Fruit fly (Drosophila melanogaster) whole organism, embryonic: ENCODE results near the gene Tmtc4.

ENCODE experiments used
- Atf3 ChIP-seq: fragments of 200-800 bp; sonication (Bioruptor generic); optimal IDR thresholded peaks from 3 replicates; lab custom pipeline; 2016; ENCODE audit warnings: missing biosample characterization, missing genetic modification characterization
- CG10321 ChIP-seq: fragments of 200-800 bp; sonication (Bioruptor generic); IDR thresholded peaks from 2 replicates; pipeline ENCODE4 v1.3.6; 2022; ENCODE audit warnings: missing biosample characterization, missing genetic modification characterization
- CG11398 ChIP-seq: fragments of 200-800 bp; sonication (Bioruptor generic); optimal IDR thresholded peaks from 2 replicates; lab custom pipeline; 2016; ENCODE audit warnings: missing biosample characterization, missing genetic modification characterization
- CG12299 ChIP-seq: fragments of 200-800 bp; sonication (Bioruptor generic); optimal IDR thresholded peaks from 2 replicates; lab custom pipeline; 2018; ENCODE audit warnings: missing biosample characterization, mild to moderate bottlenecking, missing genetic modification characterization
- CG13424 ChIP-seq: fragments of 200-800 bp; sonication (Bioruptor generic); optimal IDR thresholded peaks from 2 replicates; lab custom pipeline; 2019; ENCODE audit warnings: missing biosample characterization, mild to moderate bottlenecking, missing genetic modification characterization, moderate library complexity
- CG16779 ChIP-seq: fragments of 200-800 bp; sonication (Bioruptor generic); IDR thresholded peaks from 2 replicates; pipeline ENCODE4 v1.3.6; 2022; ENCODE audit warnings: missing biosample characterization, missing genetic modification characterization
- CG17186 ChIP-seq: fragments of 200-800 bp; sonication (Bioruptor generic); optimal IDR thresholded peaks from 3 replicates; lab custom pipeline; 2017; ENCODE audit warnings: missing biosample characterization, missing genetic modification reagents, missing genetic modification characterization
- CG17328 ChIP-seq: fragments of 200-800 bp; sonication (Bioruptor generic); IDR thresholded peaks from 2 replicates; pipeline ENCODE4 v1.3.6; 2022; ENCODE audit warnings: missing biosample characterization, missing genetic modification characterization
- CG17359 ChIP-seq: fragments of 200-800 bp; sonication (Bioruptor generic); optimal IDR thresholded peaks from 3 replicates; lab custom pipeline; 2018; ENCODE audit warnings: missing biosample characterization, mild to moderate bottlenecking, missing genetic modification characterization, moderate library complexity
- CG2120 ChIP-seq: fragments of 200-800 bp; sonication (Bioruptor generic); optimal IDR thresholded peaks from 3 replicates; lab custom pipeline; 2016; ENCODE audit warnings: missing biosample characterization, missing genetic modification characterization
- CG31224 ChIP-seq: fragments of 200-800 bp; sonication (Bioruptor generic); IDR thresholded peaks from 2 replicates; pipeline ENCODE4 v1.3.6; 2022; ENCODE audit warnings: missing biosample characterization, missing genetic modification characterization
- CG3838 ChIP-seq: fragments of 200-800 bp; sonication (Bioruptor generic); optimal IDR thresholded peaks from 3 replicates; lab custom pipeline; 2016; ENCODE audit warnings: missing biosample characterization, missing genetic modification characterization
- CG4617 ChIP-seq: fragments of 200-800 bp; sonication (Bioruptor generic); optimal IDR thresholded peaks from 3 replicates; lab custom pipeline; 2016; ENCODE audit warnings: missing biosample characterization, missing genetic modification characterization, borderline replicate concordance
- CG4854 ChIP-seq: fragments of 200-800 bp; sonication (Bioruptor generic); optimal IDR thresholded peaks from 2 replicates; lab custom pipeline; 2016; ENCODE audit warnings: missing biosample characterization, missing genetic modification characterization, inconsistent platforms
- CG7786 ChIP-seq: fragments of 200-800 bp; sonication (Bioruptor generic); optimal IDR thresholded peaks from 2 replicates; lab custom pipeline; 2016; ENCODE audit warnings: missing biosample characterization, missing genetic modification characterization
- CG7928 ChIP-seq: fragments of 200-800 bp; sonication (Bioruptor generic); optimal IDR thresholded peaks from 2 replicates; lab custom pipeline; 2017; ENCODE audit warnings: missing biosample characterization, mild to moderate bottlenecking, missing genetic modification characterization
- CG8290 ChIP-seq, 3 experiments: fragments of 200-800 bp; sonication (Bioruptor generic); optimal IDR thresholded peaks; 2 replicates each; lab custom pipeline; 2016 to 2019; ENCODE audit warnings: missing biosample characterization in 3 of 3, missing genetic modification characterization in 3 of 3, mild to moderate bottlenecking in 2 of 3, moderate library complexity in 1 of 3
- CG8359 ChIP-seq: fragments of 200-800 bp; sonication (Bioruptor generic); optimal IDR thresholded peaks from 2 replicates; lab custom pipeline; 2017; ENCODE audit warnings: missing biosample characterization, mild to moderate bottlenecking, missing genetic modification characterization, borderline replicate concordance
- Dp ChIP-seq: fragments of 200-800 bp; sonication (Bioruptor generic); optimal IDR thresholded peaks from 2 replicates; lab custom pipeline; 2018; ENCODE audit warnings: missing biosample characterization, mild to moderate bottlenecking, missing genetic modification characterization, moderate library complexity
- Dref ChIP-seq: fragments of 200-800 bp; sonication (Bioruptor generic); IDR thresholded peaks from 2 replicates; pipeline ENCODE4 v1.3.6; 2022; ENCODE audit warnings: missing biosample characterization, missing genetic modification characterization
- HLH3B ChIP-seq: fragments of 200-800 bp; sonication (Bioruptor generic); IDR thresholded peaks from 2 replicates; pipeline ENCODE4 v1.3.6; 2022; ENCODE audit warnings: missing biosample characterization, missing genetic modification characterization
- Hand ChIP-seq: fragments of 200-800 bp; sonication (Bioruptor generic); optimal IDR thresholded peaks from 2 replicates; lab custom pipeline; 2017; ENCODE audit warnings: mild to moderate bottlenecking, missing biosample characterization, missing genetic modification reagents, missing genetic modification characterization
- Hmr ChIP-seq: fragments of 200-800 bp; sonication (Bioruptor generic); optimal IDR thresholded peaks from 3 replicates; lab custom pipeline; 2017; ENCODE audit warnings: mild to moderate bottlenecking, missing biosample characterization, missing genetic modification reagents, missing genetic modification characterization
- Max ChIP-seq: fragments of 200-800 bp; sonication (Bioruptor generic); optimal IDR thresholded peaks from 2 replicates; lab custom pipeline; 2016; ENCODE audit warnings: missing biosample characterization, mild to moderate bottlenecking, missing genetic modification characterization
- Ravus ChIP-seq: fragments of 200-800 bp; sonication (Bioruptor generic); IDR thresholded peaks from 2 replicates; pipeline ENCODE4 v1.3.6; 2022; ENCODE audit warnings: missing biosample characterization, missing genetic modification characterization
- Sox102F ChIP-seq: fragments of 200-800 bp; sonication (Bioruptor generic); optimal IDR thresholded peaks from 2 replicates; lab custom pipeline; 2018; ENCODE audit warnings: missing biosample characterization, mild to moderate bottlenecking, missing genetic modification characterization, moderate library complexity
- br ChIP-seq: fragments of >200 bp; optimal IDR thresholded peaks from 2 replicates; lab custom pipeline; 2017
- chm ChIP-seq: fragments of 200-800 bp; sonication (Bioruptor generic); IDR thresholded peaks from 2 replicates; pipeline ENCODE4 v1.3.6; 2022; ENCODE audit warnings: missing biosample characterization, missing genetic modification characterization
- crol ChIP-seq: fragments of 200-800 bp; sonication (Bioruptor generic); IDR thresholded peaks from 2 replicates; pipeline ENCODE4 v1.3.6; 2022; ENCODE audit warnings: missing biosample characterization, missing genetic modification characterization
- dan ChIP-seq: fragments of 200-800 bp; sonication (Bioruptor generic); IDR thresholded peaks from 2 replicates; pipeline ENCODE4 v1.3.6; 2022; ENCODE audit warnings: missing biosample characterization, missing genetic modification characterization
- ewg ChIP-seq: fragments of 200-800 bp; sonication (Bioruptor generic); optimal IDR thresholded peaks from 3 replicates; lab custom pipeline; 2017; ENCODE audit warnings: mild to moderate bottlenecking, missing biosample characterization, missing genetic modification reagents, missing genetic modification characterization
- eyg ChIP-seq: fragments of 200-800 bp; sonication (Bioruptor generic); optimal IDR thresholded peaks from 3 replicates; lab custom pipeline; 2016; ENCODE audit warnings: missing biosample characterization, missing genetic modification characterization
- fd96Cb ChIP-seq: fragments of 200-800 bp; sonication (Bioruptor generic); optimal IDR thresholded peaks from 2 replicates; lab custom pipeline; 2018; ENCODE audit warnings: missing biosample characterization, mild to moderate bottlenecking, missing genetic modification characterization, moderate library complexity
- ftz-f1 ChIP-seq: fragments of 200-800 bp; sonication (Bioruptor generic); optimal IDR thresholded peaks from 2 replicates; lab custom pipeline; 2016; ENCODE audit warnings: missing biosample characterization, missing genetic modification characterization
- gce ChIP-seq: fragments of 200-800 bp; sonication (Bioruptor generic); IDR thresholded peaks from 3 replicates; pipeline ENCODE4 v1.3.6; 2022; ENCODE audit warnings: missing biosample characterization, missing genetic modification characterization
- h ChIP-seq: fragments of >200 bp; optimal IDR thresholded peaks from 2 replicates; lab custom pipeline; 2017
- hbn ChIP-seq: fragments of 200-800 bp; sonication (Bioruptor generic); IDR thresholded peaks from 2 replicates; pipeline ENCODE4 v1.3.6; 2022; ENCODE audit warnings: missing biosample characterization, missing genetic modification characterization; ENCODE audit not compliant: partially characterized antibody
- nau ChIP-seq: fragments of 200-800 bp; sonication (Bioruptor generic); optimal IDR thresholded peaks from 3 replicates; lab custom pipeline; 2017; ENCODE audit warnings: missing biosample characterization, mild to moderate bottlenecking, missing genetic modification characterization, missing genetic modification reagents
- nerfin-1 ChIP-seq: fragments of 200-800 bp; sonication (Bioruptor generic); optimal IDR thresholded peaks from 3 replicates; lab custom pipeline; 2019; ENCODE audit warnings: missing biosample characterization, mild to moderate bottlenecking, missing genetic modification characterization, moderate library complexity
- onecut ChIP-seq: fragments of 200-800 bp; sonication (Bioruptor generic); IDR thresholded peaks from 2 replicates; pipeline ENCODE4 v1.3.6; 2022; ENCODE audit warnings: missing biosample characterization, missing genetic modification characterization
- org-1 ChIP-seq: fragments of 200-800 bp; sonication (Bioruptor generic); optimal IDR thresholded peaks from 2 replicates; lab custom pipeline; 2017; ENCODE audit warnings: missing biosample characterization, missing genetic modification characterization
- pita ChIP-seq: fragments of 200-800 bp; sonication (Bioruptor generic); optimal IDR thresholded peaks from 2 replicates; lab custom pipeline; 2017; ENCODE audit warnings: missing biosample characterization, mild to moderate bottlenecking, missing genetic modification characterization
- schlank ChIP-seq: fragments of 200-800 bp; sonication (Bioruptor generic); optimal IDR thresholded peaks from 2 replicates; lab custom pipeline; 2018; ENCODE audit warnings: missing biosample characterization, mild to moderate bottlenecking, missing genetic modification characterization
- sim ChIP-seq: fragments of 200-800 bp; sonication (Bioruptor generic); IDR thresholded peaks from 2 replicates; pipeline ENCODE4 v1.3.6; 2022; ENCODE audit warnings: missing biosample characterization, missing genetic modification characterization
- sr ChIP-seq: fragments of 200-800 bp; sonication (Bioruptor generic); IDR thresholded peaks from 3 replicates; pipeline ENCODE4 v1.3.6; 2022; ENCODE audit warnings: missing biosample characterization, missing genetic modification characterization
- tna ChIP-seq: fragments of 200-800 bp; sonication (Bioruptor generic); IDR thresholded peaks from 2 replicates; pipeline ENCODE4 v1.3.6; 2022; ENCODE audit warnings: missing biosample characterization, missing genetic modification characterization; ENCODE audit not compliant: partially characterized antibody
- toy ChIP-seq: fragments of 200-800 bp; sonication (Bioruptor generic); IDR thresholded peaks from 2 replicates; pipeline ENCODE4 v1.3.6; 2022; ENCODE audit warnings: missing biosample characterization, missing genetic modification characterization
- ttk ChIP-seq: fragments of 200-800 bp; sonication (Bioruptor generic); IDR thresholded peaks from 2 replicates; pipeline ENCODE4 v2.1.2; 2022; ENCODE audit warnings: missing biosample characterization, missing genetic modification characterization
- wor ChIP-seq: fragments of 200-800 bp; sonication (Bioruptor generic); IDR thresholded peaks from 2 replicates; pipeline ENCODE4 v1.3.6; 2022; ENCODE audit warnings: missing biosample characterization, missing genetic modification characterization
- zf30C ChIP-seq: fragments of 200-800 bp; sonication (Bioruptor generic); optimal IDR thresholded peaks from 3 replicates; lab custom pipeline; 2018; ENCODE audit warnings: missing biosample characterization, mild to moderate bottlenecking, missing genetic modification characterization

Tmtc4 gene

DNA sequence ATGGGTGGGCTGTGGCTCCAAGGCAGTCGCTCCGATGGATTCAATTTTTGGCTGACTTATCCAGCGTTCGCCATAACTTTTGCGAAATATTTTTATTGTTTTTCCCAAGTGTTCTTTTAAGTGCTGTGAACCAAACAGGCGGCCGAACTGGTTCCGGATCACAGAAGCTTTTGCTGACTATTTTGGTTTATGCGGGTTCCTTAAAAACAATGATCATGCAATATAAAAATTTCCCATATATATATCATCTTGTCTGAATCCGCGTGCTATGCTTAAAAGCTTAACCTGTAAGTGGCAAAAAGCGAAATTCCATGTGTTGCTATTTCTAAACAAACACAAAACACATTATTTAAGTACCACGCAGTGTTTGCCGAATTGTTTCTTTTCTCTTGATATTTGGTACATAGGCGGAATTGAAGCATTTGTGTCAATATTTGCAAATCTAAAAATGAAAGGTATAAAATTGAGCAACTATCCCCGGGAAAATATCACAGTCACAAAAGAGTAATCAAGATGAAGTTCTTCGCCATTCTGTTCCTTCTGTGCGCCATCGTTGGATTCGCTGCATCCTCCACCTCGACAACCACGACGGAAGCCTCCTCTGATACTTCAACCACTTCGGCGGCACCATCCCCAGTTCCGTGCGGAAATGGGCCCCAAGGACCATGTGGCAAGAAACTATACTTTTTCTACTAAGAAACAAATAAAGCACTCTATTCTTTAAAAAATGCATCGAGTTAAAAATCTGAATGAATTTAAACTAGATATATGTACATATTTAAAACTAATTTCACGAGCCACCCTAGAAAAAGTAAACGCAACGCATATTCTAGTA, 30.9 kb upstream of the Tmtc4 start, which contains the start of the genes CG6276 and CG44040 (continued):
- TF ChIP-seq ewg (GFP tag; lab: Kevin White, UChicago) (no peak), nau (no peak), Dref (GFP tag; lab: Robert Waterston, UW) (no peak), h (lab: Kevin White, UChicago) (no peak), CG7928 (GFP tag; lab: Kevin White, UChicago) (no peak), CG17186 (GFP tag; lab: Kevin White, UChicago) (no peak), CG31224 (GFP tag; lab: Robert Waterston, UW) (no peak), ftz-f1 (no peak), zf30C (no peak), CG4617 (GFP tag; lab: Kevin White, UChicago) (peak; percentile 24), Ravus (GFP tag; lab: Robert Waterston, UW) (no peak), Max (GFP tag; lab: Kevin White, UChicago) (peak; percentile 11), wor (GFP tag; lab: Robert Waterston, UW) (no peak), Atf3 (GFP tag; lab: Kevin White, UChicago) (no peak), hbn (GFP tag; lab: Robert Waterston, UW) (no peak), eyg (GFP tag; lab: Kevin White, UChicago) (no peak), onecut (GFP tag; lab: Robert Waterston, UW) (no peak), CG12299 (peak; percentile 56), fd96Cb (tag; lab: Kevin White, UChicago) (no peak), crol (GFP tag; lab: Robert Waterston, UW) (no peak), schlank (tag; lab: Kevin White, UChicago) (peak; percentile 6), br (lab: Kevin White, UChicago) (no peak), Hand (GFP tag; lab: Kevin White, UChicago) (peak; percentile 57), Dp (GFP tag; lab: Kevin White, UChicago) (peak; percentile 21), ttk (no peak), dan (no peak), Sox102F (GFP tag; lab: Kevin White, UChicago) (peak; percentile 35), sim (no peak), CG8359 (GFP tag; lab: Kevin White, UChicago) (no peak), CG17359 (tag; lab: Kevin White, UChicago) (peak; percentile 22), CG3838 (GFP tag; lab: Kevin White, UChicago) (no peak), sr (no peak), nerfin-1 (tag; lab: Kevin White, UChicago) (no peak), chm (GFP tag; lab: Robert Waterston, UW) (no peak), CG7786 (GFP tag; lab: Kevin White, UChicago) (peak; percentile 34), CG2120 (GFP tag; lab: Kevin White, UChicago) (peak; percentile 68), CG10321 (GFP tag; lab: Robert Waterston, UW) (no peak), gce (GFP tag; lab: Robert Waterston, UW) (no peak), org-1 (peak; percentile 13), tna (GFP tag; lab: Robert Waterston, UW) (no peak), CG11398 (GFP tag; lab: Kevin White, UChicago) (peak; percentile 31), toy (GFP tag; lab: Robert Waterston, UW) (no peak), CG4854 (GFP tag; lab: Kevin White, UChicago) (peak; percentile 25), CG16779 (GFP tag; lab: Robert Waterston, UW) (no peak), CG8290 (GFP tag; optimal IDR thresholded peaks at IDR 0.05; lab: Kevin White, UChicago) (no peak), CG8290 (tag; optimal IDR thresholded peaks at IDR 0.05; lab: Kevin White, UChicago) (peak; percentile 24 to 69), CG17328 (GFP tag; lab: Robert Waterston, UW) (peak; percentile 24), Hmr (GFP tag; lab: Kevin White, UChicago) (peak; percentile 64), pita (GFP tag; lab: Kevin White, UChicago) (no peak), HLH3B (0 out of 2 replicates have a peak, but pooled peaks have one; percentile 23), CG13424 (tag; lab: Kevin White, UChicago) (peak; percentile 55)
